Worm (Caenorhabditis elegans): ENCODE measurements around the gene Y39A1A.3.

The Y39A1A.3 gene

DNA sequence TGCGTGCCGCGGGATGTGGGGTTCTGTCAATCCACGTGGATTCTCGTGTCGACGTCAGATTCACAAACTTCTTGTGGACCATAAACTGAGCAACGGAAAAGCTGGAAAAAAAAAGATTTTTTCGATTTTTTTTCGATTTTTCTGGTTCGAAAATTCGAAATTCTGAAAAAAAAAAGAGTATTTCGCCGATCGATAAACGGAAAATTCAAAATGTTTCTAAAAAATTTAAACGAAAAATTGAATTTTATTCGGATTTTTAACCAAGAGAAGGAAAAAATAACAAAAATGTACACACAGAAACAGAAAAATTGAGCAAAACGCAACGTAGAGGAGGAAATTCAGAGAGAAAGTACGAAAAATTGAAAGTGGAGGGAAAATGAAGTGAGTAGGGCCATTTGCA, at the start of gene Y39A1A.3:
Gene Y39A1A.3 (minus strand): TSS at position 101 of the 400 bp plus-strand sequence.
- TF ChIP-seq unc-62 (GFP tag; optimal IDR thresholded peaks at IDR 0.05) = no peak

ce11 chrIII:10642781-10643180, 46.5 kb upstream of the Y39A1A.3 start, which contains the start of the genes dhs-11 and orc-1:
Gene dhs-11 (minus strand): TSS chrIII:10642865.
Gene orc-1 (plus strand): TSS chrIII:10643129.
- no peak for TF ChIP-seq unc-62 (GFP tag; optimal IDR thresholded peaks at IDR 0.05)

DNA sequence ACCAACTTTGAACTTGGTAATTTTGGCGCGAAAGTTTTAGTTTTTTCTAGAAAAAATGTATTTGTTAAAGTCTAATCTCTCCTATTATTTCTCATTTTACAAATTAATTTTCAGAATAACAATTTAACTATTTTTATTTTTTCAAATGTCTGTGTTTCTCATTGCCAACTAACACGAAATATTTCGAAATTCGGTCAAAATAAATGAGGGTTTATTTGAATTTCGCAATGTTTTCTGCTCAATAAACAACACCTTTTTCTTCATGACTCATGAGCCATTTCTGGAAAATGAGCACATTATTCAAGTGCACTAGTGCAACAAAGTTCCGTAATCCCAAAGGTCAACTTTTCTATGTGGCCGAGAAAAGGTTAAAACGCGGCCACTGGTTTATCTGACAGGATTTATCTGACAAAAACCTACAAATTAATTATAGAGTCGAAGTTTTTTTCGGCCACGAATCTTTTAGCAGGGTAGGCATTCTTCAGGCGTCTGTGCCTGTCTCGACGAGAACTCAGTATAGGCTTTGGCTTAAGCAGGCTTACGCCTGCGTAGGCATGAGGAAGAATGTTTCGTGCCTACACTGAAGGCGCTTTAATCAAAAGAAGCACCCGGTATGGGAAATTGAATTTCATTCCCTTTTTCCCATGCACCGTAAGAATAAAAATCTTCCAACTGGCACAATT, 42.2 kb upstream of the Y39A1A.3 start, which contains the start of gene Y39A1A.27:
Gene Y39A1A.27 (plus strand): TSS at position 633 of the 683 bp plus-strand sequence.
- TF ChIP-seq unc-62 (GFP tag; optimal IDR thresholded peaks at IDR 0.05) = no peak

- no peak for TF ChIP-seq unc-62 (GFP tag; optimal IDR thresholded peaks at IDR 0.05)
These were observed 41.6 kb upstream of the Y39A1A.3 start for ce11 chrIII:10637933-10638332.

DNA sequence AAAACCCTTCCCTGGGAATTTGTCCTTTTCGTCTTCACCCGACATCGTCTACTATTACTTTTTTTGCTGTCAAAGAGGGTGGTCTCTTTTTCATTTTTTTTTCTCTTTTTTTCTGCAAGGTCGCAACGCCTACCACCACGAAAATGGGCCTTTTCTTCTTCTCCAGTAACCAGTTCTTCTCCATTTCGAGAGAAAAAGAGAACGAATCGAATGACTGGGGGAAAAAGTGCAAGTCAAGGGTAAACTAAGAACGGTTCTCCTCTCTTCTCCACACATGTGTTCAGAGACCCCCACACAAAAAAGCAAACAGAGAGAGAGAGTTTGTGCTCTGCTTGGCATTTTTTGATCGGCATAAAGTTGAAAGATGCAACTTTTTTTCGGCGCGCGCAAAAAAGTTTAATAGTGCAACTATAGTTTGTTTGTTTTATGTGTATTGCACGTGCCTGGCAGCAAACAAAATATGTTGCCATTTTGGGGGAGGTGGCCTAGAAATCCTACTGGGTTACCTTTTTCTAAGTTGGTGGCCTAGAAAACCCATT, 40.3 kb upstream of the Y39A1A.3 start:
- no peak for TF ChIP-seq unc-62 (GFP tag; optimal IDR thresholded peaks at IDR 0.05)

DNA sequence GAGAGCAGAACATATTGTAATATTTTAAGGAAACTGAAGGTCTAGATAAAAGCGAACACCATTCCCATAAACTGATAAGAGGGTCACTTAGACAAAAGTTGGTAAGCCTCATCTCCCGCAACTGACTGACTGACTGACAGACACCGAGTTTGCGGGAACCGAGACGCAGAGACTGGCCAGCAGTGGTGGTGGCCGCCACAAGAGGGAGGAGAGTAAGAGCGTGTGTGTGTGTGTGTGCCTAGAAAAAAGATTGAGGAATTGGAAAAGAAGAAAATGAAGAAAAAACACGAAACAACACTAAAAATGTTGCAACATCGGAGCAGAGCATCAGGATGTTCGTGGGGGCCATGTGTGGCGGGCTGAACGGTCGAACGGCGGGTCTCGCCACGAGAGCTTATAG, 38.3 kb upstream of the Y39A1A.3 start:
- no peak for TF ChIP-seq unc-62 (GFP tag; optimal IDR thresholded peaks at IDR 0.05)

ce11 chrIII:10634034-10634433, 37.7 kb upstream of the Y39A1A.3 start:
- no peak for TF ChIP-seq unc-62 (GFP tag; optimal IDR thresholded peaks at IDR 0.05)

DNA sequence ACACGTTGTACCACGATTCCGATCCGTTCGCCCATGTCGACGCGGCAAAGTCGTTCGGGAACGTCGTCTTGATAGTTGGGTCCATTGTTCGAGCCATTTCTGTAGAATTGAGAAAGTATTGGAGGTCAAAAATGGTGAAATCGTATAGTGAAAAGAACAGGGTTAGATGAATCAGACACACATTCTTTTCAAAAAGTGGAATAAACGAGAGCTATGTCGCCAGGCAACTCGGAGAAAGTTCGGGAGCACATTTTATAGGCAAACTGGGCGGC, 37.1 kb upstream of the Y39A1A.3 start, which contains the start of gene Y39A1A.9:
Gene Y39A1A.9 (minus strand): TSS at position 99 of the 272 bp plus-strand sequence.
- TF ChIP-seq unc-62 (GFP tag; optimal IDR thresholded peaks at IDR 0.05) = no peak

ce11 chrIII:10632590-10633402, 36.5 kb upstream of the Y39A1A.3 start, which contains the start of gene Y39A1A.10:
Gene Y39A1A.10 (plus strand): TSS chrIII:10632728.
- TF ChIP-seq unc-62 (GFP tag; optimal IDR thresholded peaks at IDR 0.05) = no peak

DNA sequence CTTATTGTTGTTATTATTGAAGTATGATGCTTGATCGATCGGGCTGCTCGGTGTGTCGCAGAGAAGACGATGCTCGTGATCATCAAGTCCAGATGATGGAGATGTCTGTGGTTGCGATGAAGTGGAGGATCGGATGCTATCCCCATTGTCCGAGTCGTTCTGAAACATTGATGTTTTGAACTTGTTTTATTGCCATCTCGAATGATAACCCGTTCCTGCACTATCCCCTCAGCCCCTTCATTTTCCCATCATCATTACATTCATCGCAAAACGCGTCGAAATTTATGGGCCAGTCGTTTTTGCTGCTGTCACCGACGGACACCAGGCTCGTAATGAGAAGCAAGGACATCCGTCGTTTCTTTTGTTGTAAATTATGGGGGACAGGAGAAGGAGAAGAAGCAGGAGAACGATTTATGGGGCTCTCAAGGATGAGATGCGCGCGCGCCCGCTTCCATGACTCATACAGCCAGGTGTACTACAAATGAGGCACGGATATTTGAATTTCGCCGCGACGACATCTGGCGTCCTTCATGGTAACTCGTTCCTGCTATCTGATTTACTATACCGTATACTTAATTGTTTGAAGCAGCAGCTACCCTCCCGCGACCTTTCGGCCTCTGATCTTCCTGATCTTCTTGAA, 35.7 kb upstream of the Y39A1A.3 start:
- TF ChIP-seq unc-62 (GFP tag; optimal IDR thresholded peaks at IDR 0.05) = no peak

- no peak for TF ChIP-seq unc-62 (GFP tag; optimal IDR thresholded peaks at IDR 0.05)
These were observed 33.5 kb upstream of the Y39A1A.3 start for ce11 chrIII:10629795-10630194.

DNA sequence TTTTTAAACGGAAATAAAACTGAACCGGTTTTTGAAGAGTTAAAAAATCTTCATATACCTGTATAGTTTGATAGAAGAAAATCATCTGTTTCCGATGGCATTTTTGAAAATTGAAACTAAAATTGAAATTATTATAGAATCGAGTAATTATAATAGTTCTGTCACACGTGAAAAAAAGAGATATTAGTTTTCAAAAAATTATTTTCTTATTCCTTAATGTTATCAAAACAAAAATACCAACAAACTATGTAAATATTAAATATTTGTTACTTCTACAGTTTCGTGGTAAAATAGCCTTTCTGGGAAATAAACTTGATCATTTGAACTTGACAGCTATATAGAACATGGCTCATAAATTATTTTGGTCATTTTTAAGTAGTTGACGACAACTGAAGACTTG, 32.8 kb upstream of the Y39A1A.3 start, which contains the start of gene swt-4:
Gene swt-4 (minus strand): TSS at position 101 of the 400 bp plus-strand sequence.
- TF ChIP-seq unc-62 (GFP tag; optimal IDR thresholded peaks at IDR 0.05) = no peak

DNA sequence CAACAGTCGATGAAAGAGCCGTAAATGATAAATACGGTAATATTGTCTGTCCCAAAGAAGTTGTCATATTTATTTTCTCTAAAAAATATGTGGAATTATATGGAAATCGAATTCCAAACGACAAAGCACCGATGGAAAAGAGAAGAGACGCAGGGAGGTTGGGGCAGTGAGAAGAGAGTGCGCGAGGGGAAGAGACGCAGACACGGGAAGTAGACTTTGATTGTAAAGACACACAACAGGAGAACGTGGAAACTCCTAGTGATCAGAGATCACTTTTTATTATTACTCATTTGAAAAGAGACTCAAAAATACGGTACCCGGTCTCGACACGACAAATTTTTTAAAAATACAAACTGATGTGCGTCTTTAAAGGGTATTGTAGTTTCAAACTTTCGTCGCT, 32.1 kb upstream of the Y39A1A.3 start:
- no peak for TF ChIP-seq unc-62 (GFP tag; optimal IDR thresholded peaks at IDR 0.05)

DNA sequence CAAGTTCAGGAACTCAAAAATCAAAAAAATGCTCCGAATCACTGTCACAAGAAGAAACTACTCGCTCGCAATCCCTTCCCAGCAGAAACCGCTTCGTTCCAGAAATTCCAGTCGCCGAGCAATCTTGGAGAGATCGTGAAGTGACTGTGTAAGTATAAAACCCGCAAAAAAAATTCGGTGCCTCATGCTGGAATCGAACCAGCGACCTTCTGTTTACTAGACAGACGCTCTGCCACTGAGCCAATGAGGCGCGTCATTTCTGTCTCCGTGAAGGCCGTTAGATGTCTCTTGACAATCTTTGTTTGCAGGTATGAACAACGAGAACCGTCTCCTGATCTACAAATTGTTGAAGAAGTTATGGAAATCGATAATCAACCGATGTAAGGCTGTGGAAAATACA, 28.3 kb upstream of the Y39A1A.3 start:
- no peak for TF ChIP-seq unc-62 (GFP tag; optimal IDR thresholded peaks at IDR 0.05)

DNA sequence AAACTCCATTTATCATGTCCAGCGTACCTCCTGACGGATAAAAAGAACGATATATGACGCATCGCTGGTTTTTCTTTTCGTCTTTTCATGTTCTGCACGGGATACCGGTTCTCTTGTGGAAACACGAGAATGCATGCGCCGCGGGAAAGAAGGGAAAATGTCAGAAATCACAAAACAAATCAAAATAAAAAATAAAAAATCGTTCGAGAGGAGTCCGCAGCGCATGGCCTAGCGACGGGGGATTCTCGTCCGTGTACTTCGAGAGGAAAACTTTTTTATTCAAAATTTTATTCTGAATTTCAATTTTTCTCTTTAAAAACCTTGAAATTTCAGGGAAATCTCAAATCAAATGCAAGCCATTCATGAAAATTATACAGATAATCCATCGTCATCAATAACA, 24.9 kb upstream of the Y39A1A.3 start, which contains the start of the genes lron-10 and hpr-9:
Gene lron-10 (minus strand): TSS at position 162 of the 400 bp plus-strand sequence.
Gene hpr-9 (plus strand): TSS at position 344 of the 400 bp plus-strand sequence.
- no peak for TF ChIP-seq unc-62 (GFP tag; optimal IDR thresholded peaks at IDR 0.05)

- TF ChIP-seq unc-62 (GFP tag; optimal IDR thresholded peaks at IDR 0.05) = no peak
These were observed 18.9 kb upstream of the Y39A1A.3 start, which contains the start of gene mrpl-22 for ce11 chrIII:10615166-10615565. Gene mrpl-22 (plus strand): TSS chrIII:10615466.
